Worm (Caenorhabditis elegans) whole organism, late embryonic: Measurements from ENCODE around the gene acr-3.
A peak's percentile ranks its signal among the peaks of the same experiment; 100 is the strongest.

ENCODE experiments used
- C08G9.2 ChIP-seq: sonication (generic microtip); optimal IDR thresholded peaks from 2 replicates; lab custom pipeline; 2016; ENCODE audit warnings: mild to moderate bottlenecking, missing genetic modification characterization, moderate library complexity, missing compliant biosample characterization
- C38D4.7 ChIP-seq: fragments of 200-800 bp; sonication (Bioruptor generic); optimal IDR thresholded peaks from 2 replicates; lab custom pipeline; 2018; ENCODE audit warnings: mild to moderate bottlenecking, missing genetic modification characterization, moderate library complexity, missing compliant biosample characterization
- K02D7.2 ChIP-seq: sonication (generic microtip); optimal IDR thresholded peaks from 2 replicates; lab custom pipeline; 2017; ENCODE audit warnings: mild to moderate bottlenecking, missing genetic modification characterization, missing compliant biosample characterization
- K09A11.1 ChIP-seq: sonication (generic microtip); optimal IDR thresholded peaks from 2 replicates; lab custom pipeline; 2017; ENCODE audit warnings: antibody characterized with exemption, mild to moderate bottlenecking, missing genetic modification characterization, missing compliant biosample characterization; ENCODE audit not compliant: insufficient read depth
- T23F11.4 ChIP-seq: fragments of 200-800 bp; sonication (Bioruptor generic); optimal IDR thresholded peaks from 2 replicates; lab custom pipeline; 2018; ENCODE audit warnings: mild to moderate bottlenecking, missing genetic modification characterization, missing compliant biosample characterization
- Y22D7AL.16 ChIP-seq: sonication (generic microtip); optimal IDR thresholded peaks from 2 replicates; lab custom pipeline; 2016; ENCODE audit warnings: missing genetic modification characterization, missing compliant biosample characterization
- ahr-1 ChIP-seq: sonication (generic microtip); optimal IDR thresholded peaks from 2 replicates; lab custom pipeline; 2016; ENCODE audit warnings: missing genetic modification characterization, missing compliant biosample characterization
- ama-1 ChIP-seq: fragments of 150-350 bp; optimal IDR thresholded peaks from 2 replicates; lab custom pipeline; 2014
- ceh-14 ChIP-seq: sonication (generic microtip); optimal IDR thresholded peaks from 2 replicates; lab custom pipeline; 2016; ENCODE audit warnings: missing genotype, missing genetic modification characterization, missing compliant biosample characterization
- ceh-18 ChIP-seq: sonication (generic microtip); optimal IDR thresholded peaks from 2 replicates; lab custom pipeline; 2016; ENCODE audit warnings: missing genetic modification characterization, missing compliant biosample characterization
- ceh-19 ChIP-seq: fragments of 200-800 bp; sonication (Bioruptor generic); optimal IDR thresholded peaks from 2 replicates; lab custom pipeline; 2018; ENCODE audit warnings: mild to moderate bottlenecking, missing genetic modification characterization, missing compliant biosample characterization
- ceh-2 ChIP-seq: sonication (generic microtip); optimal IDR thresholded peaks from 2 replicates; lab custom pipeline; 2016; ENCODE audit warnings: missing genotype, missing genetic modification characterization, missing compliant biosample characterization
- ceh-22 ChIP-seq: sonication (generic microtip); optimal IDR thresholded peaks from 2 replicates; lab custom pipeline; 2017; ENCODE audit warnings: missing biosample characterization, missing genetic modification characterization
- ceh-24 ChIP-seq: sonication (generic microtip); optimal IDR thresholded peaks from 2 replicates; lab custom pipeline; 2016; ENCODE audit warnings: mild to moderate bottlenecking, missing genetic modification characterization, missing compliant biosample characterization
- ceh-30 ChIP-seq: fragments of 150-350 bp; optimal IDR thresholded peaks from 2 replicates; lab custom pipeline; 2014; ENCODE audit warnings: missing biosample characterization, missing genetic modification characterization
- ceh-34 ChIP-seq: sonication (generic microtip); optimal IDR thresholded peaks from 2 replicates; lab custom pipeline; 2016; ENCODE audit warnings: mild to moderate bottlenecking, missing genetic modification characterization, missing compliant biosample characterization
- ceh-48 ChIP-seq: sonication (generic microtip); optimal IDR thresholded peaks from 2 replicates; lab custom pipeline; 2016; ENCODE audit warnings: missing genetic modification characterization, inconsistent platforms, missing compliant biosample characterization
- ceh-6 ChIP-seq: fragments of 200-800 bp; sonication (Bioruptor generic); optimal IDR thresholded peaks from 2 replicates; lab custom pipeline; 2018; ENCODE audit warnings: mild to moderate bottlenecking, missing genetic modification characterization, missing compliant biosample characterization
- ceh-9 ChIP-seq: sonication (generic microtip); optimal IDR thresholded peaks from 2 replicates; lab custom pipeline; 2016; ENCODE audit warnings: mild to moderate bottlenecking, missing genetic modification characterization, inconsistent platforms, missing compliant biosample characterization
- che-1 ChIP-seq: sonication (generic microtip); optimal IDR thresholded peaks from 2 replicates; lab custom pipeline; 2016; ENCODE audit warnings: mild to moderate bottlenecking, missing genetic modification characterization, missing compliant biosample characterization
- dve-1 ChIP-seq: sonication (generic microtip); optimal IDR thresholded peaks from 2 replicates; lab custom pipeline; 2017; ENCODE audit warnings: antibody characterized with exemption, mild to moderate bottlenecking, missing genetic modification characterization, missing compliant biosample characterization
- elt-2 ChIP-seq: sonication (generic microtip); optimal IDR thresholded peaks from 2 replicates; lab custom pipeline; 2016; ENCODE audit warnings: missing genetic modification reagents, missing genetic modification characterization, missing compliant biosample characterization
- elt-4 ChIP-seq: sonication (generic microtip); optimal IDR thresholded peaks from 2 replicates; lab custom pipeline; 2016; ENCODE audit warnings: missing genetic modification characterization, missing compliant biosample characterization
- ets-4 ChIP-seq: sonication (generic microtip); optimal IDR thresholded peaks from 2 replicates; lab custom pipeline; 2016; ENCODE audit warnings: missing genetic modification characterization, missing compliant biosample characterization
- eyg-1 ChIP-seq: sonication (generic microtip); optimal IDR thresholded peaks from 2 replicates; lab custom pipeline; 2016; ENCODE audit warnings: missing genotype, missing genetic modification characterization, missing compliant biosample characterization
- fax-1 ChIP-seq: sonication (generic microtip); optimal IDR thresholded peaks from 2 replicates; lab custom pipeline; 2016; ENCODE audit warnings: missing genotype, missing genetic modification characterization, missing compliant biosample characterization
- fkh-10 ChIP-seq: fragments of 150-350 bp; optimal IDR thresholded peaks from 2 replicates; lab custom pipeline; 2014; ENCODE audit warnings: missing biosample characterization, missing genetic modification reagents, missing genetic modification characterization
- fkh-6 ChIP-seq: sonication (generic microtip); optimal IDR thresholded peaks from 2 replicates; lab custom pipeline; 2016; ENCODE audit warnings: missing genetic modification characterization, missing compliant biosample characterization
- hlh-13 ChIP-seq: fragments of 200-800 bp; sonication (Bioruptor generic); optimal IDR thresholded peaks from 2 replicates; lab custom pipeline; 2018; ENCODE audit warnings: mild to moderate bottlenecking, missing genetic modification characterization, missing compliant biosample characterization
- hlh-30 ChIP-seq: sonication (generic microtip); optimal IDR thresholded peaks from 2 replicates; lab custom pipeline; 2017; ENCODE audit warnings: antibody characterized with exemption, missing genetic modification characterization, missing compliant biosample characterization; ENCODE audit not compliant: insufficient read depth
- hlh-6 ChIP-seq: sonication (generic microtip); optimal IDR thresholded peaks from 2 replicates; lab custom pipeline; 2016; ENCODE audit warnings: missing genotype, missing genetic modification characterization, missing compliant biosample characterization
- hlh-8 ChIP-seq: sonication (generic microtip); optimal IDR thresholded peaks from 2 replicates; lab custom pipeline; 2016; ENCODE audit warnings: missing genotype, missing genetic modification characterization, missing compliant biosample characterization
- lim-6 ChIP-seq: sonication (generic microtip); optimal IDR thresholded peaks from 2 replicates; lab custom pipeline; 2016; ENCODE audit warnings: missing genetic modification characterization, missing compliant biosample characterization
- lin-11 ChIP-seq: fragments of 200-800 bp; sonication (Bioruptor generic); optimal IDR thresholded peaks from 2 replicates; lab custom pipeline; 2018; ENCODE audit warnings: mild to moderate bottlenecking, missing genetic modification characterization, missing compliant biosample characterization
- madf-2 ChIP-seq: sonication (generic microtip); optimal IDR thresholded peaks from 2 replicates; lab custom pipeline; 2017; ENCODE audit warnings: missing genetic modification characterization, missing compliant biosample characterization
- mec-3 ChIP-seq: sonication (generic microtip); optimal IDR thresholded peaks from 2 replicates; lab custom pipeline; 2016; ENCODE audit warnings: borderline replicate concordance, missing genetic modification characterization, missing compliant biosample characterization
- nfya-1 ChIP-seq: sonication (generic microtip); optimal IDR thresholded peaks from 2 replicates; lab custom pipeline; 2017; ENCODE audit warnings: missing genetic modification characterization, mild to moderate bottlenecking, missing compliant biosample characterization, antibody characterized with exemption, moderate library complexity
- nhr-232 ChIP-seq: sonication (generic microtip); optimal IDR thresholded peaks from 2 replicates; lab custom pipeline; 2016; ENCODE audit warnings: missing genetic modification characterization, missing compliant biosample characterization
- npax-4 ChIP-seq: sonication (generic microtip); optimal IDR thresholded peaks from 2 replicates; lab custom pipeline; 2016; ENCODE audit warnings: missing genetic modification characterization, missing compliant biosample characterization
- pat-9 ChIP-seq: fragments of 200-800 bp; sonication (Bioruptor generic); optimal IDR thresholded peaks from 2 replicates; lab custom pipeline; 2018; ENCODE audit warnings: mild to moderate bottlenecking, missing genetic modification characterization, moderate library complexity, missing compliant biosample characterization
- pax-1 ChIP-seq: fragments of 150-350 bp; optimal IDR thresholded peaks from 2 replicates; lab custom pipeline; 2014; ENCODE audit warnings: missing biosample characterization, missing genetic modification characterization
- pqm-1 ChIP-seq: sonication (generic microtip); optimal IDR thresholded peaks from 2 replicates; lab custom pipeline; 2016; ENCODE audit warnings: missing genetic modification characterization, missing compliant biosample characterization
- ref-2 ChIP-seq: sonication (generic microtip); optimal IDR thresholded peaks from 2 replicates; lab custom pipeline; 2016; ENCODE audit warnings: missing genetic modification characterization, missing compliant biosample characterization
- rnt-1 ChIP-seq: sonication (generic microtip); optimal IDR thresholded peaks from 2 replicates; lab custom pipeline; 2016; ENCODE audit warnings: missing genetic modification characterization, missing compliant biosample characterization
- sox-2 ChIP-seq: fragments of 200-800 bp; sonication (Bioruptor generic); IDR thresholded peaks from 2 replicates; pipeline ENCODE4 v1.3.6; 2022; ENCODE audit warnings: missing genetic modification reagents, missing genetic modification characterization, missing compliant biosample characterization
- sox-4 ChIP-seq: sonication (generic microtip); optimal IDR thresholded peaks from 2 replicates; lab custom pipeline; 2017; ENCODE audit warnings: mild to moderate bottlenecking, missing genetic modification characterization, inconsistent platforms, missing compliant biosample characterization
- tbx-2 ChIP-seq: sonication (generic microtip); optimal IDR thresholded peaks from 2 replicates; lab custom pipeline; 2016; ENCODE audit warnings: missing genetic modification characterization, missing compliant biosample characterization
- unc-3 ChIP-seq, 2 experiments: fragments of 200-800 bp in 1 of 2; sonication (Bioruptor generic) in 1 of 2; sonication (generic microtip) in 1 of 2; conservative IDR thresholded peaks in 1 of 2; optimal IDR thresholded peaks in 1 of 2; 2 replicates each; pipeline versions ENCODE4 v1.3.6 to Lab custom; 2016 to 2022; ENCODE audit warnings: missing compliant biosample characterization in 2 of 2, missing genetic modification characterization in 2 of 2, missing genetic modification reagents in 1 of 2
- unc-42 ChIP-seq: sonication (generic microtip); optimal IDR thresholded peaks from 2 replicates; lab custom pipeline; 2016; ENCODE audit warnings: missing genotype, missing genetic modification characterization, missing compliant biosample characterization
- unc-55 ChIP-seq: sonication (generic microtip); optimal IDR thresholded peaks from 2 replicates; lab custom pipeline; 2017; ENCODE audit warnings: missing biosample characterization, missing genetic modification reagents, missing genetic modification characterization
- unc-86 ChIP-seq: sonication (generic microtip); optimal IDR thresholded peaks from 2 replicates; lab custom pipeline; 2016; ENCODE audit warnings: missing genetic modification characterization, missing compliant biosample characterization
- zip-5 ChIP-seq: sonication (generic microtip); optimal IDR thresholded peaks from 2 replicates; lab custom pipeline; 2016; ENCODE audit warnings: missing genetic modification characterization, missing compliant biosample characterization
- ztf-16 ChIP-seq: sonication (generic microtip); optimal IDR thresholded peaks from 2 replicates; lab custom pipeline; 2017; ENCODE audit warnings: missing genetic modification characterization, missing compliant biosample characterization

Gene acr-3

DNA sequence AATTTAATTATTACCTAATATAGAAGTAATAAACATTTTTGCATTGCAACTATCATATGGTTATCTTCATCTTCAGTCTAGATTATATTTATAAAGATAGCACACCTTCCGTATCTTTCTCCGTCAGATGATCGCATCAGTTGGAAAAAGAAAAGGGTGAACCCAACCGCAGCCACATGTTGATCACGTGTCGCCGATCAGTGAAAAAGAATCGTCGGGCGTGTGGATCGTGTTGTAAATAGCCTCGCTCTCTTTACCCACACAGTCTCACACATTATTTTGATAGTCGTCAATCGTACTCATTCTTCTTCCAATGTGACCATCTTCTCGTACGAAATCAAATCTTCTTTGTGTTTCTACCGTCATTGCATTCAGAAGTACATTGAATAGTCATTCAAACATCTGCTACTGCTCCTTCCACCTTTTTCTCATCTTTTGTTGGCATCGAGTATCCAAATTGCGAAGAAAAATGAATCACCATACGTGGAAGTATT is 34.6 kb downstream of the acr-3 start:
- TF ChIP-seq hlh-30 (tag; lab: Kevin White, UChicago) (peak; percentile 89), pat-9 (tag; lab: Kevin White, UChicago) (no peak), pqm-1 (tag; lab: Kevin White, UChicago) (peak; percentile 46), ceh-19 (no peak), C38D4.7 (GFP tag; lab: Kevin White, UChicago) (no peak), eyg-1 (no peak), zip-5 (tag; lab: Kevin White, UChicago) (no peak), T23F11.4 (no peak), unc-3 (GFP tag; conservative IDR thresholded peaks at IDR 0.05; lab: Robert Waterston, UW) (no peak), unc-3 (tag; optimal IDR thresholded peaks at IDR 0.05; lab: Kevin White, UChicago) (no peak), ceh-9 (tag; lab: Kevin White, UChicago) (no peak), lin-11 (tag; lab: Kevin White, UChicago) (no peak), K09A11.1 (no peak), ahr-1 (tag; lab: Kevin White, UChicago) (no peak), lim-6 (no peak), rnt-1 (tag; lab: Kevin White, UChicago) (peak; percentile 94), ztf-16 (tag; lab: Kevin White, UChicago) (no peak), madf-2 (tag; lab: Kevin White, UChicago) (no peak), tbx-2 (tag; lab: Kevin White, UChicago) (peak; percentile 32), hlh-8 (tag; lab: Kevin White, UChicago) (peak; percentile 3), ets-4 (no peak), unc-42 (tag; lab: Kevin White, UChicago) (no peak), Y22D7AL.16 (no peak), sox-4 (no peak), ceh-18 (tag; lab: Kevin White, UChicago) (peak; percentile 74), ceh-2 (tag; lab: Kevin White, UChicago) (no peak), sox-2 (GFP tag; lab: Robert Waterston, UW) (no peak), ceh-30 (no peak), npax-4 (tag; lab: Kevin White, UChicago) (no peak), ama-1 (lab: Kevin White, UChicago) (peak; percentile 38), dve-1 (no peak), ceh-22 (tag; lab: Kevin White, UChicago) (no peak), nfya-1 (tag; lab: Kevin White, UChicago) (peak; percentile 43), ceh-24 (tag; lab: Kevin White, UChicago) (no peak), ceh-14 (tag; lab: Kevin White, UChicago) (no peak), C08G9.2 (tag; lab: Kevin White, UChicago) (no peak), che-1 (tag; lab: Kevin White, UChicago) (no peak), hlh-6 (tag; lab: Kevin White, UChicago) (no peak), pax-1 (tag; lab: Kevin White, UChicago) (no peak), fax-1 (tag; lab: Kevin White, UChicago) (no peak), fkh-10 (no peak), elt-2 (tag; lab: Kevin White, UChicago) (peak; percentile 93), ref-2 (tag; lab: Kevin White, UChicago) (peak; percentile 41), unc-55 (GFP tag; lab: Kevin White, UChicago) (peak; percentile 64), hlh-13 (GFP tag; lab: Kevin White, UChicago) (no peak), ceh-34 (no peak), ceh-6 (GFP tag; lab: Kevin White, UChicago) (no peak), fkh-6 (no peak), nhr-232 (no peak), K02D7.2 (tag; lab: Kevin White, UChicago) (no peak), mec-3 (no peak), unc-86 (no peak), ceh-48 (tag; lab: Kevin White, UChicago) (no peak), elt-4 (tag; lab: Kevin White, UChicago) (no peak)
